Fruit fly (Drosophila melanogaster) whole organism, embryonic: ENCODE data around the gene Agpat3.

Experiments used
- Adf1 ChIP-seq: fragments of 200-800 bp; sonication (Bioruptor generic); IDR thresholded peaks from 2 replicates; pipeline ENCODE4 v1.3.6; 2022; ENCODE audit warnings: missing biosample characterization, missing genetic modification characterization
- Bdp1 ChIP-seq: fragments of 200-800 bp; sonication (Bioruptor generic); optimal IDR thresholded peaks from 3 replicates; lab custom pipeline; 2016; ENCODE audit warnings: missing biosample characterization, missing genetic modification characterization
- Blimp-1 ChIP-seq: fragments of 200-800 bp; sonication (Bioruptor generic); optimal IDR thresholded peaks from 3 replicates; lab custom pipeline; 2018; ENCODE audit warnings: missing biosample characterization, missing genetic modification characterization, mild to moderate bottlenecking, moderate library complexity, missing genetic modification reagents
- Bteb2 ChIP-seq: fragments of 200-800 bp; sonication (Bioruptor generic); optimal IDR thresholded peaks from 2 replicates; lab custom pipeline; 2016; ENCODE audit warnings: missing biosample characterization, missing genetic modification characterization
- CG12299 ChIP-seq: fragments of 200-800 bp; sonication (Bioruptor generic); optimal IDR thresholded peaks from 2 replicates; lab custom pipeline; 2018; ENCODE audit warnings: missing biosample characterization, mild to moderate bottlenecking, missing genetic modification characterization
- CG12659 ChIP-seq: fragments of 200-800 bp; sonication (Bioruptor generic); optimal IDR thresholded peaks from 3 replicates; lab custom pipeline; 2017; ENCODE audit warnings: mild to moderate bottlenecking, missing biosample characterization, missing genetic modification reagents, missing genetic modification characterization
- CG14965 ChIP-seq: fragments of 200-800 bp; sonication (Bioruptor generic); optimal IDR thresholded peaks from 2 replicates; lab custom pipeline; 2016; ENCODE audit warnings: missing biosample characterization, missing genetic modification characterization, borderline replicate concordance
- CG15479 ChIP-seq: fragments of 200-800 bp; sonication (Bioruptor generic); optimal IDR thresholded peaks from 3 replicates; lab custom pipeline; 2019; ENCODE audit warnings: missing biosample characterization, mild to moderate bottlenecking, missing genetic modification characterization, moderate library complexity
- CG17186 ChIP-seq: fragments of 200-800 bp; sonication (Bioruptor generic); optimal IDR thresholded peaks from 3 replicates; lab custom pipeline; 2017; ENCODE audit warnings: missing biosample characterization, missing genetic modification reagents, missing genetic modification characterization
- CG17361 ChIP-seq: fragments of 200-800 bp; sonication (Bioruptor generic); IDR thresholded peaks from 3 replicates; pipeline ENCODE4 v1.3.6; 2022; ENCODE audit warnings: missing biosample characterization, missing genetic modification characterization
- CG2199 ChIP-seq: fragments of 200-800 bp; sonication (Bioruptor generic); IDR thresholded peaks from 3 replicates; pipeline ENCODE4 v1.3.6; 2022; ENCODE audit warnings: missing biosample characterization, missing genetic modification characterization
- CG30403 ChIP-seq: fragments of 200-800 bp; sonication (Bioruptor generic); optimal IDR thresholded peaks from 3 replicates; lab custom pipeline; 2016; ENCODE audit warnings: missing biosample characterization, missing genetic modification characterization
- CG4360 ChIP-seq: fragments of 200-800 bp; sonication (Bioruptor generic); IDR thresholded peaks from 2 replicates; pipeline ENCODE4 v1.3.6; 2022; ENCODE audit warnings: missing biosample characterization, missing genetic modification characterization
- CG6689 ChIP-seq: fragments of 200-800 bp; sonication (Bioruptor generic); IDR thresholded peaks from 2 replicates; pipeline ENCODE4 v1.3.6; 2022; ENCODE audit warnings: missing biosample characterization, missing genetic modification characterization
- CG6791 ChIP-seq: fragments of 200-800 bp; sonication (Bioruptor generic); IDR thresholded peaks from 3 replicates; pipeline ENCODE4 v1.3.6; 2022; ENCODE audit warnings: missing biosample characterization, missing genetic modification characterization; ENCODE audit not compliant: partially characterized antibody
- CG6854 ChIP-seq: fragments of 200-800 bp; sonication (Bioruptor generic); optimal IDR thresholded peaks from 3 replicates; lab custom pipeline; 2017; ENCODE audit warnings: missing biosample characterization, mild to moderate bottlenecking, missing genetic modification characterization
- CG7556 ChIP-seq: fragments of 200-800 bp; sonication (Bioruptor generic); optimal IDR thresholded peaks from 2 replicates; lab custom pipeline; 2017; ENCODE audit warnings: missing biosample characterization, mild to moderate bottlenecking, missing genetic modification characterization
- Fer2 ChIP-seq: fragments of 200-800 bp; sonication (Bioruptor generic); optimal IDR thresholded peaks from 2 replicates; lab custom pipeline; 2018; ENCODE audit warnings: missing biosample characterization, mild to moderate bottlenecking, missing genetic modification characterization, moderate library complexity
- HHEX ChIP-seq: fragments of 200-800 bp; sonication (Bioruptor generic); optimal IDR thresholded peaks from 3 replicates; lab custom pipeline; 2017; ENCODE audit warnings: missing biosample characterization, mild to moderate bottlenecking, missing genetic modification characterization, missing genetic modification reagents
- Hr78 ChIP-seq, 2 experiments: fragments of 200-800 bp in 1 of 2; fragments of >200 bp in 1 of 2; sonication (Bioruptor generic) in 1 of 2; optimal IDR thresholded peaks; 2 replicates each; lab custom pipeline; 2017 to 2019; ENCODE audit warnings: missing biosample characterization in 2 of 2, missing genetic modification characterization in 2 of 2, mild to moderate bottlenecking in 1 of 2, moderate library complexity in 1 of 2
- Med ChIP-seq: fragments of 200-800 bp; sonication (Bioruptor generic); peaks from one replicate; lab custom pipeline; 2016; ENCODE audit warnings: missing biosample characterization, missing genetic modification characterization, mild to moderate bottlenecking, inconsistent platforms, moderate library complexity
- NFAT ChIP-seq: fragments of 200-800 bp; sonication (Bioruptor generic); IDR thresholded peaks from 2 replicates; pipeline ENCODE4 v1.3.6; 2022; ENCODE audit warnings: missing biosample characterization, missing genetic modification characterization
- NK7.1 ChIP-seq: fragments of 200-800 bp; sonication (Bioruptor generic); optimal IDR thresholded peaks from 3 replicates; lab custom pipeline; 2016; ENCODE audit warnings: missing biosample characterization, missing genetic modification characterization
- Pdp1 ChIP-seq, 2 experiments: fragments of 200-800 bp; sonication (Bioruptor generic); optimal IDR thresholded peaks; 3 replicates each; lab custom pipeline; 2016; ENCODE audit warnings: missing biosample characterization in 2 of 2, missing genetic modification characterization in 2 of 2, mild to moderate bottlenecking in 1 of 2, moderate library complexity in 1 of 2
- Stat92E ChIP-seq, 3 experiments: fragments of >200 bp in 2 of 3; fragments of 200-800 bp in 1 of 3; sonication (Bioruptor generic) in 1 of 3; optimal IDR thresholded peaks; 2 replicates each; lab custom pipeline; 2017 to 2019; ENCODE audit warnings: missing biosample characterization in 3 of 3, missing genetic modification characterization in 3 of 3, mild to moderate bottlenecking in 1 of 3, moderate library complexity in 1 of 3
- Vsx1 ChIP-seq: fragments of 200-800 bp; sonication (Bioruptor generic); optimal IDR thresholded peaks from 2 replicates; lab custom pipeline; 2017; ENCODE audit warnings: missing biosample characterization, mild to moderate bottlenecking, missing genetic modification characterization, missing genetic modification reagents
- abd-A ChIP-seq: fragments of 200-800 bp; sonication (Bioruptor generic); optimal IDR thresholded peaks from 3 replicates; lab custom pipeline; 2019; ENCODE audit warnings: missing biosample characterization, mild to moderate bottlenecking, missing genetic modification characterization, moderate library complexity
- chif ChIP-seq, 2 experiments: fragments of 200-800 bp; sonication (Bioruptor generic); optimal IDR thresholded peaks; 3 replicates each; lab custom pipeline; 2016; ENCODE audit warnings: missing biosample characterization in 2 of 2, missing genetic modification characterization in 2 of 2
- chn ChIP-seq: fragments of 200-800 bp; sonication (Bioruptor generic); optimal IDR thresholded peaks from 2 replicates; lab custom pipeline; 2016; ENCODE audit warnings: missing biosample characterization, missing genetic modification characterization
- dpn ChIP-seq, 2 experiments: fragments of 200-800 bp; sonication (Bioruptor generic); optimal IDR thresholded peaks; 3 replicates each; lab custom pipeline; 2016; ENCODE audit warnings: missing biosample characterization in 2 of 2, missing genetic modification characterization in 2 of 2
- emc ChIP-seq: fragments of 200-800 bp; sonication (Bioruptor generic); optimal IDR thresholded peaks from 2 replicates; lab custom pipeline; 2016; ENCODE audit warnings: missing biosample characterization, missing genetic modification characterization
- fd102C ChIP-seq: fragments of 200-800 bp; sonication (Bioruptor generic); optimal IDR thresholded peaks from 2 replicates; lab custom pipeline; 2018; ENCODE audit warnings: missing biosample characterization, mild to moderate bottlenecking, missing genetic modification characterization, moderate library complexity
- fd3F ChIP-seq: fragments of 200-800 bp; sonication (Bioruptor generic); optimal IDR thresholded peaks from 2 replicates; lab custom pipeline; 2018; ENCODE audit warnings: missing biosample characterization, mild to moderate bottlenecking, missing genetic modification characterization, moderate library complexity
- gcm ChIP-seq: fragments of 200-800 bp; sonication (Bioruptor generic); optimal IDR thresholded peaks from 2 replicates; lab custom pipeline; 2019; ENCODE audit warnings: missing biosample characterization, mild to moderate bottlenecking, missing genetic modification characterization, moderate library complexity
- grn ChIP-seq: fragments of 200-800 bp; sonication (Bioruptor generic); optimal IDR thresholded peaks from 3 replicates; lab custom pipeline; 2017; ENCODE audit warnings: missing biosample characterization, missing genetic modification characterization
- gsb ChIP-seq: fragments of 200-800 bp; sonication (Bioruptor generic); IDR thresholded peaks from 2 replicates; pipeline ENCODE4 v1.3.6; 2022; ENCODE audit warnings: missing biosample characterization, missing genetic modification characterization
- gt ChIP-seq: fragments of 200-800 bp; sonication (Bioruptor generic); IDR thresholded peaks from 2 replicates; pipeline ENCODE4 v1.3.6; 2022; ENCODE audit warnings: missing biosample characterization, missing genetic modification characterization
- kni ChIP-seq: fragments of 200-800 bp; sonication (Bioruptor generic); optimal IDR thresholded peaks from 3 replicates; lab custom pipeline; 2017; ENCODE audit warnings: mild to moderate bottlenecking, missing biosample characterization, missing genetic modification reagents, missing genetic modification characterization
- pb ChIP-seq: fragments of 200-800 bp; sonication (Bioruptor generic); optimal IDR thresholded peaks from 3 replicates; lab custom pipeline; 2016; ENCODE audit warnings: missing biosample characterization, missing genetic modification characterization
- pnt ChIP-seq: fragments of 200-800 bp; sonication (Bioruptor generic); optimal IDR thresholded peaks from 3 replicates; lab custom pipeline; 2016; ENCODE audit warnings: missing biosample characterization, missing genetic modification characterization
- sd ChIP-seq: fragments of 200-800 bp; sonication (Bioruptor generic); optimal IDR thresholded peaks from 3 replicates; lab custom pipeline; 2018; ENCODE audit warnings: missing biosample characterization, mild to moderate bottlenecking, missing genetic modification characterization, moderate library complexity
- sens ChIP-seq: fragments of 200-800 bp; sonication (Bioruptor generic); peaks from one replicate; lab custom pipeline; 2016; ENCODE audit warnings: missing biosample characterization, missing genetic modification characterization
- sima ChIP-seq: fragments of 200-800 bp; sonication (Bioruptor generic); optimal IDR thresholded peaks from 2 replicates; lab custom pipeline; 2016; ENCODE audit warnings: missing biosample characterization, missing genetic modification characterization
- sqz ChIP-seq: fragments of 200-800 bp; sonication (Bioruptor generic); optimal IDR thresholded peaks from 3 replicates; lab custom pipeline; 2018; ENCODE audit warnings: missing biosample characterization, mild to moderate bottlenecking, missing genetic modification characterization
- tio ChIP-seq: fragments of 200-800 bp; sonication (Bioruptor generic); optimal IDR thresholded peaks from 2 replicates; lab custom pipeline; 2017; ENCODE audit warnings: missing biosample characterization, missing genetic modification characterization, inconsistent platforms
- tup ChIP-seq: fragments of 200-800 bp; sonication (Bioruptor generic); optimal IDR thresholded peaks from 2 replicates; lab custom pipeline; 2016; ENCODE audit warnings: missing biosample characterization, mild to moderate bottlenecking, missing genetic modification characterization, moderate library complexity

The Agpat3 gene

DNA sequence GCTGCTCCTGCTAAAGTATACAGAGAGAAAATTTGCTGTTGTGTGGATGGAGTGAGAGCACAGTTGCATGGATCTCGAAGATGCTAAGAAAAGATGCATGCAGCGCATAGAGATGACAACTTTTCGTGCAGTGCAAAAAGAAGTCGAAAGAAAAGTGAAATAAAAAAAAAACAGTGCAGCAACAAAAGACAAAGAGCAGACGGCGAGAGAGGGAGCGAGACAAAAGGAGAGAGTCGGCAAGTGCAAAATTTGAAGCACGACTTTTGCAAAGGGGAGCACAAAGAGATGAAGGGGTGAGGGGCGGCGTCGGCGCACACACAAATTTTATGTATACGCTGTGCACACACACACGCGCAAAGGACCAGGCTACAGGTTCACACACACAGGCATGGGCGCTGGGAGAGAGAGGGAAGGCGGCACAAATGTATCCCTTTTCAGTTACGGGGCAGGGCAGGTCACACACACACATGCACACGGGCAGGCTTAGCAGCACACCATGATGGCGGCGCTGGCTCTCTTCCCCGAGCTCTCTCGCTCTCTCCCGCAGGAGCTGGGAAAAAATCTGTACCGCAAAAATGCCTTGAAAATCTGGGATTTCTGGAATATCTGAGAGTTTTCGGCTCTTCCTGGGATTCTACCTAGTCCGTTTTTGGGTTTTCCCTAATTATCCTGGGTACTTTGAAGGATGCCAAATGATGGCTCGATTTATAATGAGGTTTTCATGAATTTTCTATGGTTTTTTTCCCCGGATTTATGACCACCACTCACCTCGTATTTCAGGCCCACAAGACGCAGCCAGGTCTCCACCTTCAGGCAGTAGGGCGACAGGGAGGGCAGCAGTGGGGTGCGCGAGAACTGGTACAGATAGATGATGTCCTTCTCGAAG is 24.7 kb upstream of the Agpat3 start (continued):
- TF ChIP-seq tio (GFP tag; lab: Kevin White, UChicago) (no peak), abd-A (tag; lab: Kevin White, UChicago) (no peak), CG17186 (GFP tag; lab: Kevin White, UChicago) (no peak), sd (tag; lab: Kevin White, UChicago) (peak; percentile 3), CG4360 (GFP tag; lab: Robert Waterston, UW) (peak; percentile 23; the same call in 1 of the 2 replicates), sqz (GFP tag; lab: Kevin White, UChicago) (peak; percentile 31), dpn (GFP tag; optimal IDR thresholded peaks at IDR 0.05; lab: Kevin White, UChicago) (no peak), NFAT (GFP tag; lab: Robert Waterston, UW) (0 out of 2 replicates have a peak, but pooled peaks have one; percentile 36), Pdp1 (GFP tag; optimal IDR thresholded peaks at IDR 0.05; lab: Kevin White, UChicago) (no peak), Med (GFP tag; lab: Kevin White, UChicago) (peak; percentile 78), gsb (GFP tag; lab: Robert Waterston, UW) (no peak), Stat92E (GFP tag; optimal IDR thresholded peaks at IDR 0.05; lab: Kevin White, UChicago) (no peak), tup (GFP tag; lab: Kevin White, UChicago) (no peak), fd3F (no peak), sens (GFP tag; lab: Kevin White, UChicago) (peak; percentile 80), pnt (GFP tag; lab: Kevin White, UChicago) (no peak), CG17361 (GFP tag; lab: Robert Waterston, UW) (no peak), Bteb2 (no peak), kni (peak; percentile 53), CG6791 (GFP tag; lab: Robert Waterston, UW) (0 out of 3 replicates have a peak, but pooled peaks have one; percentile 7), Blimp-1 (no peak), CG12299 (tag; lab: Kevin White, UChicago) (no peak), Adf1 (GFP tag; lab: Robert Waterston, UW) (peak; percentile 32; the same call in 1 of the 2 replicates), fd102C (GFP tag; lab: Kevin White, UChicago) (no peak), CG30403 (GFP tag; lab: Kevin White, UChicago) (no peak), Bdp1 (GFP tag; lab: Kevin White, UChicago) (no peak), chif (GFP tag; optimal IDR thresholded peaks at IDR 0.05; lab: Kevin White, UChicago) (no peak)

DNA sequence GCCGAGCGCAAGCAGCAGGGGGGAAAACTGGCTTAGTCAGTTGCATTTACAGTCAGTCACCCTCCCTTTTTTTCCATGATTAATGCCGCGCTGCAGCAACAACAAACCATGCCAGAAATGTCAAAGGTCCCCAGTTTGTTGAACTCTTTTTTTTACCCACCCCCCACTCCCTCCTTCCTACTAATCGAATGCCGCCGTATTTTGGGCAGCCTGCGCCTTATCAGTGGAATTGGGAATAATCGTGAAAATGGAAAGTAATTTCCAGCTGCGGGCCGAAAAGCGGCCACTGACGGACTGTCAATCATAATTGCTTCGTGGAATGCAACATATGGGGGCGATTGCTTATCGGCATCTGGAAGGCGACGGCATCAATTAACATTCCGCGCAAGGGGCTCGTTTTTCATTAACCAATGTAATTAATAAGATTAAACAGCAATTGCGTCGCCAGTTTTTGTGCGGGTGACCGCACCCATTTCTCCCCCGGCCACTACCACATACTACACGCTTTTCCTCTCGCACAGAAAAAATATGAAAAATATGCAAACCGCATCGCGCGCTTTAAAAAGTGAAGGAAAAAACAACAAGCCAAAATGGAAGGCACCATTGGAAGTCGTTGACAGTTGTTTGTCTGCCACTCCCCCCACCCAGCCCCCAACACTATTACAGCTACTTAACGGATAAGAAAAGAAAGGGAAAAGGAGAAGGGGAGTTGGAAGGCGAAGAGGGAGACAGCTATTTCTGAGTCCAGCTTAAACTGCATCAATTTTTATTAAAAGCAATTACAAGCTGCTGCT is 23.9 kb upstream of the Agpat3 start:
- TF ChIP-seq CG6854 (GFP tag; lab: Kevin White, UChicago), result no peak
- TF ChIP-seq Hr78 (GFP tag; optimal IDR thresholded peaks at IDR 0.05; lab: Kevin White, UChicago), result peak in 1 of 2 experiments; percentile 98
- no peak for TF ChIP-seq CG2199 (GFP tag; lab: Robert Waterston, UW)
- TF ChIP-seq Vsx1 (GFP tag; lab: Kevin White, UChicago), result no peak
- TF ChIP-seq CG14965 (GFP tag; lab: Kevin White, UChicago), result no peak
- TF ChIP-seq Fer2 (tag; lab: Kevin White, UChicago), result no peak
- no peak for TF ChIP-seq pb (GFP tag; lab: Kevin White, UChicago)
- TF ChIP-seq gcm (GFP tag; lab: Kevin White, UChicago), result peak; percentile 67
- TF ChIP-seq CG15479, result no peak
- TF ChIP-seq CG12659, result no peak
- peak; percentile 25 for TF ChIP-seq grn (GFP tag; lab: Kevin White, UChicago)
- TF ChIP-seq CG6689, result 0 out of 2 replicates have a peak, but pooled peaks have one; percentile 8
- TF ChIP-seq NK7.1 (GFP tag; lab: Kevin White, UChicago), result no peak
- no peak for TF ChIP-seq sima (GFP tag; lab: Kevin White, UChicago)
- no peak for TF ChIP-seq chn
- TF ChIP-seq HHEX (GFP tag; lab: Kevin White, UChicago), result no peak
- no peak for TF ChIP-seq gt (GFP tag; lab: Robert Waterston, UW)
- no peak for TF ChIP-seq CG7556 (GFP tag; lab: Kevin White, UChicago)
- TF ChIP-seq emc (GFP tag; lab: Kevin White, UChicago), result no peak
